Fruit fly (Drosophila melanogaster) S2 (cell line): ENCODE data around the gene CG14400.

Experiments
- CG8478 ChIP-seq: fragments of >200 bp; optimal IDR thresholded peaks from 2 replicates; lab custom pipeline; 2018
- CTCF ChIP-seq, 2 experiments: fragments of >200 bp; optimal IDR thresholded peaks; 2 replicates each; lab custom pipeline; 2018

- TF ChIP-seq CG8478 (lab: Kevin White, UChicago) = no peak
- TF ChIP-seq CTCF (optimal IDR thresholded peaks at IDR 0.05; lab: Kevin White, UChicago) = no peak
Observed at dm6 chr2L:20857791-20858190, at the start of gene CG14400.
